Fruit fly (Drosophila melanogaster): ENCODE results near the gene Ttc30.

Gene Ttc30

DNA sequence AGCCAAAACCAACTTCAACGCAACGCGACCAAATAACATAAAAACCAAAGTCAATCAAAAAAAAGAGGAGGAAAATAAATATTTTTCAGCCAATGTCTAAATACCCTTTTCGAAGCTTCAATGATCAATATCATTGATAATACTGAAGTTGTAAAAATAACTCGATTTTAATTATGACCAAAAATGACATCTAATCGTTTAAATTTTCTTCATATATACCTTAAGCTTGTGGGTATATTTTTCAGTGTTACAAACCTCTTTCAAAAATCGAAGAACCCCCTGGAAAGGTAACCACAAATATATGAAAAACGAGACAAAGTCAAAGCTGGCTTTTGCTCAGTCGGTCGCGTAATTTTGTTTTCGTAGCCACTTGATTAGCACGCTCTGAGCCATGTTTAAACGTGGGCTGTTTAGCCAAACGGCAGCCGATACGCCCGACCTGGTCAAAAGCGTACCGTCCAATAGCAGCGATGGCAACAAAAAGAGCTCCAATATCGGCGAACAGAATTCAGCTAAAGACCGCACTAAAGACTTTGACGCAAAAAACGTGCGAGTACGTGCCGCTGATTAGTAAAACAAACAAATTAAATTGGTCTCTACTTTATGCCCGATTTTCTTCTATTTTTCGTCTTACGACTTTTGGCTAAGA is 38.6 kb downstream of the Ttc30 start (continued):
- TF ChIP-seq CG16815 (GFP tag; optimal IDR thresholded peaks at IDR 0.05) (peak; percentile 29), CG8290 (GFP tag; optimal IDR thresholded peaks at IDR 0.05) (no peak), CG8290 (tag; optimal IDR thresholded peaks at IDR 0.05) (peak in 1 of 2 experiments; percentile 42), CG16779 (GFP tag; IDR thresholded peaks at IDR 0.05) (peak; percentile 73), CG1603 (tag; optimal IDR thresholded peaks at IDR 0.05) (peak; percentile 21), BEAF-32 (GFP tag; optimal IDR thresholded peaks at IDR 0.05) (no peak), ato (GFP tag; IDR thresholded peaks at IDR 0.05; ENCODE audit: partially characterized antibody) (no peak), CG7372 (GFP tag; IDR thresholded peaks at IDR 0.05) (peak; percentile 74), CG6689 (GFP tag; IDR thresholded peaks at IDR 0.05) (peak; percentile 74), CG18476 (GFP tag; optimal IDR thresholded peaks at IDR 0.05) (peak; percentile 60), CG9727 (GFP tag; optimal IDR thresholded peaks at IDR 0.05) (peak; percentile 73), Sox102F (GFP tag; optimal IDR thresholded peaks at IDR 0.05) (peak; percentile 74), CrebB (tag; optimal IDR thresholded peaks at IDR 0.05) (peak; percentile 26), ara (GFP tag; IDR thresholded peaks at IDR 0.05) (no peak), CG12769 (tag; optimal IDR thresholded peaks at IDR 0.05) (peak; percentile 76), Atf-2 (GFP tag; optimal IDR thresholded peaks at IDR 0.05) (peak; percentile 70), crp (GFP tag; optimal IDR thresholded peaks at IDR 0.05) (no peak), Hr78 (GFP tag; optimal IDR thresholded peaks at IDR 0.05) (peak in 1 of 2 experiments; percentile 17), al (GFP tag; IDR thresholded peaks at IDR 0.05) (peak; percentile 88), gem (tag; optimal IDR thresholded peaks at IDR 0.05) (peak; percentile 86), Jarid2 (GFP tag; optimal IDR thresholded peaks at IDR 0.05) (peak; percentile 31), CoRest (tag; optimal IDR thresholded peaks at IDR 0.05) (peak; percentile 87), CG4404 (GFP tag; IDR thresholded peaks at IDR 0.05) (peak; percentile 44; the same call in 1 of the 2 replicates), Antp (GFP tag; optimal IDR thresholded peaks at IDR 0.05) (peak; percentile 74), Hand (GFP tag; optimal IDR thresholded peaks at IDR 0.05) (peak; percentile 49), emc (GFP tag; optimal IDR thresholded peaks at IDR 0.05) (peak; percentile 31), Bdp1 (GFP tag; optimal IDR thresholded peaks at IDR 0.05) (no peak), ranshi (GFP tag; IDR thresholded peaks at IDR 0.05) (peak; percentile 82), sima (GFP tag; optimal IDR thresholded peaks at IDR 0.05) (peak; percentile 23), dysf (GFP tag; IDR thresholded peaks at IDR 0.05) (peak; percentile 93), sob (GFP tag; IDR thresholded peaks at IDR 0.05) (peak; percentile 88), Hmr (GFP tag; optimal IDR thresholded peaks at IDR 0.05) (peak; percentile 73), zfh2 (GFP tag; optimal IDR thresholded peaks at IDR 0.05) (peak; percentile 78), CG3163 (GFP tag; optimal IDR thresholded peaks at IDR 0.05) (peak; percentile 38), schlank (tag; optimal IDR thresholded peaks at IDR 0.05) (peak; percentile 6), dan (GFP tag; IDR thresholded peaks at IDR 0.05) (no peak), scrt (GFP tag; optimal IDR thresholded peaks at IDR 0.05) (peak; percentile 71), HmgZ (tag; optimal IDR thresholded peaks at IDR 0.05) (peak; percentile 54), NC2β (GFP tag; optimal IDR thresholded peaks at IDR 0.05) (no peak), dm (GFP tag; optimal IDR thresholded peaks at IDR 0.05) (peak; percentile 10), CG5953 (GFP tag; IDR thresholded peaks at IDR 0.05) (peak; percentile 32; the same call in 1 of the 2 replicates), CG34224 (GFP tag; IDR thresholded peaks at IDR 0.05; ENCODE audit: partially characterized antibody) (no peak), CG8089 (GFP tag; optimal IDR thresholded peaks at IDR 0.05) (peak; percentile 16), CG7928 (GFP tag; optimal IDR thresholded peaks at IDR 0.05) (peak; percentile 47), CG12659 (GFP tag; optimal IDR thresholded peaks at IDR 0.05) (peak; percentile 80), sc (optimal IDR thresholded peaks at IDR 0.05) (no peak), sc (GFP tag; optimal IDR thresholded peaks at IDR 0.05) (no peak), CG3847 (GFP tag; IDR thresholded peaks at IDR 0.05) (peak; percentile 86), CG33213 (GFP tag; optimal IDR thresholded peaks at IDR 0.05) (peak; percentile 54), Fer2 (tag; optimal IDR thresholded peaks at IDR 0.05) (peak; percentile 58)

All from whole organism, embryonic.